Worm (Caenorhabditis elegans) whole organism, early embryonic: Measurements from ENCODE around the gene yif-1.

ENCODE experiments used
- B0310.2 ChIP-seq: sonication (generic microtip); optimal IDR thresholded peaks from 2 replicates; lab custom pipeline; 2016; ENCODE audit warnings: mild to moderate bottlenecking, missing genetic modification characterization, missing compliant biosample characterization
- F13C5.2 ChIP-seq: sonication (generic microtip); optimal IDR thresholded peaks from 2 replicates; lab custom pipeline; 2017; ENCODE audit warnings: mild to moderate bottlenecking, missing genetic modification characterization, inconsistent platforms, missing compliant biosample characterization
- aly-1 ChIP-seq: sonication (generic microtip); optimal IDR thresholded peaks from 2 replicates; lab custom pipeline; 2016; ENCODE audit warnings: missing genetic modification characterization, missing compliant biosample characterization
- ama-1 ChIP-seq: fragments of 150-350 bp; optimal IDR thresholded peaks from 2 replicates; lab custom pipeline; 2014
- ceh-13 ChIP-seq: fragments of 200-800 bp; sonication (Bioruptor generic); optimal IDR thresholded peaks from 2 replicates; lab custom pipeline; 2018; ENCODE audit warnings: mild to moderate bottlenecking, missing genetic modification characterization, missing compliant biosample characterization
- ets-7 ChIP-seq: sonication (generic microtip); optimal IDR thresholded peaks from 2 replicates; lab custom pipeline; 2016; ENCODE audit warnings: missing genotype, missing genetic modification characterization, missing compliant biosample characterization
- flt-1 ChIP-seq: fragments of 200-800 bp; sonication (Bioruptor generic); IDR thresholded peaks from 2 replicates; pipeline ENCODE4 v1.3.6; 2022; ENCODE audit warnings: missing genetic modification characterization, missing compliant biosample characterization
- hmbx-1 ChIP-seq: sonication (generic microtip); optimal IDR thresholded peaks from 2 replicates; lab custom pipeline; 2016; ENCODE audit warnings: mild to moderate bottlenecking, missing genetic modification characterization, missing compliant biosample characterization
- hnd-1 ChIP-seq: sonication (generic microtip); optimal IDR thresholded peaks from 2 replicates; lab custom pipeline; 2016; ENCODE audit warnings: missing genetic modification characterization, missing compliant biosample characterization
- pes-1 ChIP-seq: fragments of 200-800 bp; sonication (Bioruptor generic); IDR thresholded peaks from 2 replicates; pipeline ENCODE4 v1.3.6; 2022; ENCODE audit warnings: missing genetic modification reagents, missing genetic modification characterization, missing compliant biosample characterization
- scrt-1 ChIP-seq: fragments of 200-800 bp; sonication (Bioruptor generic); IDR thresholded peaks from 2 replicates; pipeline ENCODE4 v1.3.6; 2022; ENCODE audit warnings: missing genetic modification characterization, missing compliant biosample characterization
- sea-1 ChIP-seq: fragments of 200-800 bp; sonication (Bioruptor generic); conservative IDR thresholded peaks from 2 replicates; pipeline ENCODE4 v1.3.6; 2022; ENCODE audit warnings: missing genetic modification characterization, missing compliant biosample characterization
- tbx-11 ChIP-seq: fragments of 200-800 bp; sonication (Bioruptor generic); IDR thresholded peaks from 2 replicates; pipeline ENCODE4 v1.3.6; 2022; ENCODE audit warnings: missing genetic modification characterization, missing compliant biosample characterization
- tra-4 ChIP-seq: sonication (generic microtip); optimal IDR thresholded peaks from 2 replicates; lab custom pipeline; 2017; ENCODE audit warnings: missing genetic modification characterization, missing compliant biosample characterization

- TF ChIP-seq ama-1 (no peak), tra-4 (no peak), aly-1 (tag; lab: Kevin White, UChicago) (no peak), hnd-1 (tag; lab: Kevin White, UChicago) (no peak), F13C5.2 (tag; lab: Kevin White, UChicago) (no peak), pes-1 (GFP tag; lab: Robert Waterston, UW) (no peak), flt-1 (GFP tag; lab: Robert Waterston, UW) (no peak), B0310.2 (no peak), ceh-13 (GFP tag; lab: Kevin White, UChicago) (no peak), scrt-1 (GFP tag; lab: Robert Waterston, UW) (no peak), tbx-11 (GFP tag; lab: Robert Waterston, UW) (no peak), ets-7 (tag; lab: Kevin White, UChicago) (no peak), sea-1 (GFP tag; lab: Robert Waterston, UW) (no peak), hmbx-1 (no peak)
Measured at ce11 chrV:10090461-10090860, 35.7 kb upstream of the yif-1 start, which contains the start of gene R04B5.7.
